Worm (Caenorhabditis elegans): ENCODE data around the gene hrpu-2.

Gene hrpu-2

ce11 chrIV:2175291-2175690, 2.4 kb upstream of the hrpu-2 start, which contains the start of gene C54E4.1:
Gene C54E4.1 (plus strand): TSS chrIV:2175591.
- TF ChIP-seq tlf-1 (GFP tag; optimal IDR thresholded peaks at IDR 0.05) (no peak), C17E4.6 (GFP tag; IDR thresholded peaks at IDR 0.05) (no peak), ztf-3 (GFP tag; optimal IDR thresholded peaks at IDR 0.05) (no peak), nhr-120 (GFP tag; IDR thresholded peaks at IDR 0.05) (no peak), ztf-22 (GFP tag; optimal IDR thresholded peaks at IDR 0.05) (no peak)

DNA sequence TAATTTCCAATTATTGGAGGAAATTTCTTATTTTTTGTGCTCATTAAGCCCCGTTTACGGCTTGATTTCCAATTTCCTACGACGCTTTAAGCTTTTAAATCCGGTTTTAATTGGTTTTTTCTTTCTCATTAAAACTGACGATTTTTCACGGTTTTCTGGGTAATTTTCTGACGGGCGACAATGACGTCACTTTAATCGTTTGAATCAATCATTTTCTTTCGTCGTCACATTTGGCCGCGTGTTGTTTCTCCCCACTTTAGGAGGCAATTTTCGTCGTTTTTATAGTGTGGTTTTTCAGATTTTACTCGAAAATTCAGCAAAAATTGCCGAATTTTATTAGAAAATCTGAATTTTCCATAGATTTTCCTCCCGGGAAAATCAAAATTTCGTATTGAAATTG, 15.3 kb downstream of the hrpu-2 start:
- no peak for TF ChIP-seq snpc-3.4 (tag; optimal IDR thresholded peaks at IDR 0.05)
- TF ChIP-seq lsl-1 (GFP tag; optimal IDR thresholded peaks at IDR 0.05): no peak
- peak; percentile 60 for TF ChIP-seq atf-7 (tag; optimal IDR thresholded peaks at IDR 0.05)
- no peak for TF ChIP-seq nfyb-1 (GFP tag; IDR thresholded peaks at IDR 0.05)

ce11 chrIV:2193558-2193957, 15.9 kb downstream of the hrpu-2 start:
- TF ChIP-seq ztf-28 (GFP tag; IDR thresholded peaks at IDR 0.05) (no peak), egl-18 (GFP tag; IDR thresholded peaks at IDR 0.05) (no peak), nhr-179 (tag; optimal IDR thresholded peaks at IDR 0.05) (no peak), ztf-22 (GFP tag; optimal IDR thresholded peaks at IDR 0.05) (no peak), gei-17 (GFP tag; optimal IDR thresholded peaks at IDR 0.05) (no peak), madf-3 (GFP tag; IDR thresholded peaks at IDR 0.05) (no peak), nhr-120 (GFP tag; IDR thresholded peaks at IDR 0.05) (no peak), B0035.1 (tag; optimal IDR thresholded peaks at IDR 0.05) (no peak)

ce11 chrIV:2195598-2195997, 17.9 kb downstream of the hrpu-2 start:
- TF ChIP-seq bed-1 (GFP tag; IDR thresholded peaks at IDR 0.05) (no peak), ztf-28 (GFP tag; IDR thresholded peaks at IDR 0.05) (no peak), T07F8.4 (tag; optimal IDR thresholded peaks at IDR 0.05) (no peak), cebp-2 (GFP tag; IDR thresholded peaks at IDR 0.05) (no peak), Y67H2A.10 (GFP tag; conservative IDR thresholded peaks at IDR 0.05) (no peak), chd-7 (tag; optimal IDR thresholded peaks at IDR 0.05) (no peak), B0336.3 (GFP tag; IDR thresholded peaks at IDR 0.05) (no peak), egl-44 (GFP tag; IDR thresholded peaks at IDR 0.05) (no peak), pbrm-1 (GFP tag; IDR thresholded peaks at IDR 0.05) (no peak), tbx-9 (tag; optimal IDR thresholded peaks at IDR 0.05; ENCODE audit: borderline replicate concordance) (no peak)

DNA sequence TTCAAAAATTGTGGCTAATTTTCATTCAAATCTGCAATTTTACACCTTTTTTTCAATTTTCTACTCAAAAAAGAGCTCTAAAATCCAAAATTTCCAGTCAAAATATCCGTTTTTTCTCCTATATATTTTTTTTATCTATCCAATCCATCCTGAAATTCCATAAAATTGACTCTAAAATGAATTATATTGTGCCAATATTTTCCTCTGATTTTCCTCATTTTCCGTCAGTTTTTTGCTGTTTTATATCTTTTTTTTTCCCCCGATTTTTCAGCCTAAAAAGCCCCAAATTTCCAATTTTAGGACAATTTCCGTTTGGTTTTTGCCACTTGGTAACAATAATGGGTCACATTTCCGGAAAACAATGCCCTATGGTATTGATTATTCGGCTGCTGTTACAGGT, 21.0 kb downstream of the hrpu-2 start, which contains the start of gene Y71G10AR.4:
Gene Y71G10AR.4, plus strand, starts transcription at position 301 of the 400 bp plus-strand sequence.
- TF ChIP-seq atf-7 (tag; optimal IDR thresholded peaks at IDR 0.05): no peak
- TF ChIP-seq hrde-1 (tag; optimal IDR thresholded peaks at IDR 0.05; ENCODE audit: borderline replicate concordance): no peak
- no peak for TF ChIP-seq aptf-2 (GFP tag; conservative IDR thresholded peaks at IDR 0.05)
- TF ChIP-seq egl-18 (GFP tag; IDR thresholded peaks at IDR 0.05): no peak
- no peak for TF ChIP-seq let-526 (GFP tag; IDR thresholded peaks at IDR 0.05)
- no peak for TF ChIP-seq F52B5.7 (tag; optimal IDR thresholded peaks at IDR 0.05)
- TF ChIP-seq F23B12.7 (tag; optimal IDR thresholded peaks at IDR 0.05; ENCODE audit: insufficient read depth): no peak
- TF ChIP-seq hmg-1.2 (GFP tag; IDR thresholded peaks at IDR 0.05): no peak
- TF ChIP-seq ceh-40 (GFP tag; IDR thresholded peaks at IDR 0.05): no peak
- no peak for TF ChIP-seq dpff-1 (tag; optimal IDR thresholded peaks at IDR 0.05)
- TF ChIP-seq die-1 (tag; optimal IDR thresholded peaks at IDR 0.05): no peak

All from whole organism, young adult.